Worm (Caenorhabditis elegans) whole organism, young adult: ENCODE data around the gene C40H1.3.

Source experiments
- C17E4.6 ChIP-seq: fragments of 200-800 bp; sonication (Bioruptor generic); IDR thresholded peaks from 2 replicates; pipeline ENCODE4 v1.3.6; 2022; ENCODE audit warnings: missing genetic modification reagents, missing genetic modification characterization, missing compliant biosample characterization
- F33H1.4 ChIP-seq: fragments of 200-800 bp; sonication (Bioruptor generic); IDR thresholded peaks from 2 replicates; pipeline ENCODE4 v1.3.6; 2022; ENCODE audit warnings: missing genetic modification reagents, missing genetic modification characterization, missing compliant biosample characterization
- athp-1 ChIP-seq: sonication (generic microtip); optimal IDR thresholded peaks from 2 replicates; lab custom pipeline; 2017; ENCODE audit warnings: mild to moderate bottlenecking, missing genetic modification characterization, missing compliant biosample characterization
- lin-26 ChIP-seq: fragments of 200-800 bp; sonication (Bioruptor generic); IDR thresholded peaks from 2 replicates; pipeline ENCODE4 v1.3.6; 2022; ENCODE audit warnings: missing genetic modification reagents, missing genetic modification characterization, missing compliant biosample characterization

DNA sequence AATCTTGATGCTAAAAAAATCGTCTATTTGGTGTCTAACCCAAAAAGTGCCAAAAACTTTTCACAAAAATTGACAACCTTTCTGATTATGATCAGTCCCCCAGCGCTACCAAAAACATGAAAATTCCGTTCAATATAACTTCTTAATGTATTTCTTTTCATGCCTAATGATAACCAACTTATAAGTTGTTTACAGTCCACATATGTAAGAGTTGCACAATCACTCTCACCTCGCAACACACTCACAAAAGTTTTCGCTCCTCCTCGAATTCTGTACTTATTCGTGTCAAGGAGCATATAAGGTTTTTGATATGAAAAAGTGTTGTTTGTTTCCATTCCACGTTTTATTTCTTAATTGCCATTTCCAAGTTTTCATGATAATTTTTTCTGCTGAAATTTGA, 40.6 kb downstream of the C40H1.3 start:
- TF ChIP-seq C17E4.6 (GFP tag; lab: Robert Waterston, UW) (no peak), athp-1 (no peak), F33H1.4 (GFP tag; lab: Robert Waterston, UW) (no peak), lin-26 (GFP tag; lab: Robert Waterston, UW) (no peak)
